Fruit fly (Drosophila melanogaster) whole organism: ENCODE measurements around the gene CG10962.

Experiments used
- CG8478 ChIP-seq: fragments of >200 bp; optimal IDR thresholded peaks from 2 replicates; lab custom pipeline; 2018; ENCODE audit warnings: inconsistent platforms
- Dll ChIP-seq: fragments of >200 bp; optimal IDR thresholded peaks from 2 replicates; lab custom pipeline; 2017
- EcR ChIP-seq, 2 experiments: fragments of >200 bp; optimal IDR thresholded peaks; 2 replicates each; lab custom pipeline; 2017; ENCODE audit warnings: missing biosample characterization in 2 of 2, missing genetic modification characterization in 2 of 2, missing genetic modification reagents in 2 of 2
- pan ChIP-seq: fragments of >200 bp; optimal IDR thresholded peaks from 2 replicates; lab custom pipeline; 2017
- psq ChIP-seq: fragments of >200 bp; optimal IDR thresholded peaks from 2 replicates; lab custom pipeline; 2017
- usp ChIP-seq: fragments of >200 bp; optimal IDR thresholded peaks from 2 replicates; lab custom pipeline; 2017; ENCODE audit warnings: missing biosample characterization, missing genetic modification characterization, mixed read lengths

The CG10962 gene

dm6 chrX:8974203-8974602, at the start of gene CG10962:
TSS of gene CG10962 (minus strand) at chrX:8974255.
- TF ChIP-seq usp (GFP tag; lab: Kevin White, UChicago) (no peak), psq (lab: Kevin White, UChicago) (no peak), pan (lab: Kevin White, UChicago) (no peak), Dll (no peak), CG8478 (no peak), EcR (GFP tag; optimal IDR thresholded peaks at IDR 0.05; lab: Kevin White, UChicago) (no peak)

- TF ChIP-seq usp (GFP tag; lab: Kevin White, UChicago) (no peak), CG8478 (no peak), pan (lab: Kevin White, UChicago) (no peak), Dll (no peak), EcR (GFP tag; optimal IDR thresholded peaks at IDR 0.05; lab: Kevin White, UChicago) (no peak), psq (lab: Kevin White, UChicago) (no peak)
Observed at dm6 chrX:9020092-9020491, 46.0 kb upstream of the CG10962 start.

DNA sequence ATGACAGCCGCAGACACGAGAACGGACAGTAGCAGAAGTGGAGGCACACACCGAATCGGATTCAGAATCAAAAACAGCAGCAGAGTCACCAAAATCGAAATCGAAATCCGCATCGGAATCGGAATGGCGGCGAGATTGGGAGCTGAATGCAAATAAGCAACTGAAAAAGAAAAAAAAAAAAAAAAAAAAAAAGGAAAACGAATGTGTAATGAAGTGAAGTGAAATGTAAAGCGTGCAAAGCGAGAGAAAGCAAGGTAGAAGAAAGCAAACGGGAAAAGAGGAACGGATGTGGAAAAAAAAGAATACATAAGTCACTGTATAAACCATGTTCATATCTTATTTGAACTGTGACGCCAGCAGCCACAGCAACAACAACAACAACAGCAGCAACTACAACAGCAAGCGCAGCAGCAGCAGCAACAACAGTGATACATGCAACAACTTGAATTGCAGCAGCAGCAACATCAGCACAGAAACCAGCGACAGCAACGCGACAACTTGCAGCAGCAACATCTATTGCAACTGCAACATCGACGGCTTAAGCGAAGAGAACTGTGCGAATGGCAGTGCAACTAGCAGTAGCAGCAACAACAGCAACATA, 39.4 kb upstream of the CG10962 start:
- TF ChIP-seq CG8478 (no peak), psq (lab: Kevin White, UChicago) (no peak), usp (GFP tag; lab: Kevin White, UChicago) (no peak), pan (lab: Kevin White, UChicago) (no peak), Dll (no peak), EcR (GFP tag; optimal IDR thresholded peaks at IDR 0.05; lab: Kevin White, UChicago) (no peak)

dm6 chrX:9012722-9013121, 38.7 kb upstream of the CG10962 start:
- TF ChIP-seq Dll (no peak), psq (lab: Kevin White, UChicago) (no peak), usp (GFP tag; lab: Kevin White, UChicago) (no peak), CG8478 (no peak), EcR (GFP tag; optimal IDR thresholded peaks at IDR 0.05; lab: Kevin White, UChicago) (no peak), pan (lab: Kevin White, UChicago) (no peak)

- no peak for TF ChIP-seq psq (lab: Kevin White, UChicago)
- no peak for TF ChIP-seq CG8478
Observed at dm6 chrX:9007215-9007614, 33.2 kb upstream of the CG10962 start.

DNA sequence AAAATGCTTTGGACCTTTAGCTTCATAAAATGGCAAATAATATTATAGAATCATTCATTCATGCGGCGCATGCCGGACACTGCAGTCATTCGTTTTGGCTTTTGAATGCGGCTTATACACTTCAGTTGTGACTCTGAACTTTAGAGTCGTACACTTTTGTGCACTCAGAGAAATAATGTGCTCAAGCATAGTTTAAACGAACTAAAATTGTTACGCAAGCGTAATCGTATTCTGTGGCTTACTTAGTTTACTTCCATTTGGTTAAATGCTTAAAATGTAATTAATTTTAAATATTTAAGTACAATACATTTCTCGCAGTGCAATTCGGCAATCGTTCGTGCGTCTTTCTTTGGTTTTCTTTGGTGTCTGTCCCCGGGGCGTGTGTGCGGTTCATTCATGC, 30.3 kb upstream of the CG10962 start:
- TF ChIP-seq usp (GFP tag; lab: Kevin White, UChicago) (no peak), Dll (no peak), pan (lab: Kevin White, UChicago) (no peak), psq (lab: Kevin White, UChicago) (no peak), CG8478 (no peak), EcR (GFP tag; optimal IDR thresholded peaks at IDR 0.05; lab: Kevin White, UChicago) (no peak)

DNA sequence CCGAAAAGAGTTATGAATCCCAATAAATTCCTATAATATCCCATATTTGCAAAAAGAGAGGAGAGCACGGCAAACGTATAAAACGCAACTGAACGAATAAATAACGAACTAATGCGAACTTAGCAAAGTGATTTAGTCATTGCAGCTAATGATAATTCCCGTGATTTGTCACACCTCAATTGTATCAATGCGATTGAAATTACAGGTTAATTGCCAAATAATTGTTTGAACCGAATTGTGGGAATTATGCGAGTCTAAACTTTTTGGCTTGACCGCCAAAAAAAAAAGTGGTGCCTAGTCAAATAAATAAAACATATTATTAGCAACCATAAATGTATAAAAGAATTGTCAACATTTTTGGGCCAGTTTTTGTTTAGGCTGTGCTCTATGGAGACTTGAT, 10.3 kb upstream of the CG10962 start, which contains the start of gene CG12662:
CG12662 (minus strand) TSS at position 101 of the 400 bp plus-strand sequence.
- TF ChIP-seq EcR (GFP tag; optimal IDR thresholded peaks at IDR 0.05; lab: Kevin White, UChicago) (no peak), Dll (no peak), psq (lab: Kevin White, UChicago) (no peak), CG8478 (no peak), pan (lab: Kevin White, UChicago) (no peak), usp (GFP tag; lab: Kevin White, UChicago) (no peak)

- TF ChIP-seq psq (lab: Kevin White, UChicago) (no peak), EcR (GFP tag; optimal IDR thresholded peaks at IDR 0.05; lab: Kevin White, UChicago) (no peak), pan (lab: Kevin White, UChicago) (no peak)
Observed at dm6 chrX:8973136-8973535, 919 bp downstream of the CG10962 start.

- TF ChIP-seq pan (lab: Kevin White, UChicago): no peak
- no peak for TF ChIP-seq Dll
- no peak for TF ChIP-seq usp (GFP tag; lab: Kevin White, UChicago)
- no peak for TF ChIP-seq psq (lab: Kevin White, UChicago)
- no peak for TF ChIP-seq EcR (GFP tag; optimal IDR thresholded peaks at IDR 0.05; lab: Kevin White, UChicago)
- TF ChIP-seq CG8478: no peak
Observed at dm6 chrX:8958261-8958660, 15.8 kb downstream of the CG10962 start.

DNA sequence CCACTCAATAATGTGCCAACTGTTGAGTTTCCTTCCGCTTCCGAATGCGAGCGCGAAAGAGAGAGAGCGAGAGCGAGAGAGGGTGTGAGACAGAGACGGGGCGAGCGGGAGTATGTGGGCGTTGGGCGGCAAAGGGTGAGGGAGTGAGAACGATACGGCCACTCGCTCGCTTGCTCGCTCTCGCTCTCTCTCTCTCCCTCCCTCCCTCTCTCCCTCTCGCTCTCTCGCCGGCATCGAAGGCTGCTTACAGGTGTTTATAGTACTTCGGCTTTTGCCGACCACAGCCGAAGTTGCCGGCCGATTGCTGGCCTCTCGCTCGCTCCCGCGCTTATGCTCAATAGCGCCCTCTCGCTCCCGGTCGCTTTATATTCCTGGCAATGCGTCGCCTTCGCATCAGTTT, 49.3 kb downstream of the CG10962 start:
- TF ChIP-seq Dll (peak; percentile 65), CG8478 (no peak)

- TF ChIP-seq Dll (no peak), CG8478 (no peak), psq (lab: Kevin White, UChicago) (no peak), pan (lab: Kevin White, UChicago) (no peak), EcR (GFP tag; optimal IDR thresholded peaks at IDR 0.05; lab: Kevin White, UChicago) (no peak), usp (GFP tag; lab: Kevin White, UChicago) (no peak)
Observed at dm6 chrX:8923587-8923986, 50.5 kb downstream of the CG10962 start, which contains the start of the genes CG12661 and CG43255. TSS of gene CG12661 (minus strand) at chrX:8923687. TSS of gene CG43255 (plus strand) at chrX:8923960.
